Worm (Caenorhabditis elegans) whole organism, L4 larva: ENCODE data around the gene Y24F12A.1.

ENCODE experiments used
- aly-2 ChIP-seq: sonication (generic microtip); optimal IDR thresholded peaks from 2 replicates; lab custom pipeline; 2018; ENCODE audit warnings: missing biosample characterization, missing genetic modification characterization
- daf-8 ChIP-seq: fragments of 200-800 bp; sonication (Bioruptor generic); IDR thresholded peaks from 2 replicates; pipeline ENCODE4 v1.3.6; 2022; ENCODE audit warnings: missing genetic modification characterization, missing compliant biosample characterization
- lim-7 ChIP-seq: fragments of 200-800 bp; sonication (Bioruptor generic); IDR thresholded peaks from 2 replicates; pipeline ENCODE4 v1.3.6; 2022; ENCODE audit warnings: missing genetic modification characterization, missing compliant biosample characterization
- lin-39 ChIP-seq: fragments of 150-350 bp; optimal IDR thresholded peaks from 2 replicates; lab custom pipeline; 2014; ENCODE audit warnings: missing biosample characterization, missing genetic modification reagents, missing genetic modification characterization
- pha-4 ChIP-seq, 2 experiments: fragments of 150-350 bp in 1 of 2; fragments of 200-800 bp in 1 of 2; sonication (Bioruptor generic) in 1 of 2; IDR thresholded peaks in 1 of 2; optimal IDR thresholded peaks in 1 of 2; 2 replicates each; pipeline versions ENCODE4 v1.3.6 to Lab custom; 2014 to 2022; ENCODE audit warnings: missing genetic modification characterization in 2 of 2, missing genetic modification reagents in 2 of 2, missing biosample characterization in 1 of 2, missing compliant biosample characterization in 1 of 2
- tag-97 ChIP-seq: fragments of 200-800 bp; sonication (Bioruptor generic); IDR thresholded peaks from 2 replicates; pipeline ENCODE4 v1.3.6; 2022; ENCODE audit warnings: missing genetic modification characterization, missing compliant biosample characterization

ce11 chrIV:11565022-11565421 is 40.0 kb upstream of the Y24F12A.1 start:
- TF ChIP-seq lim-7 (GFP tag; lab: Robert Waterston, UW), result no peak
- TF ChIP-seq daf-8 (GFP tag; lab: Robert Waterston, UW), result no peak
- TF ChIP-seq tag-97 (GFP tag; lab: Robert Waterston, UW), result no peak
- TF ChIP-seq pha-4 (GFP tag; IDR thresholded peaks at IDR 0.05; lab: Robert Waterston, UW), result no peak
- TF ChIP-seq pha-4 (tag; optimal IDR thresholded peaks at IDR 0.05; lab: Kevin White, UChicago), result no peak
- no peak for TF ChIP-seq lin-39 (tag; lab: Kevin White, UChicago)
- TF ChIP-seq aly-2 (tag; lab: Kevin White, UChicago), result no peak
